Worm (Caenorhabditis elegans) whole organism, midembryonic: ENCODE data around the gene nhr-181.

Experiments
- T22C8.4 ChIP-seq: fragments of 200-800 bp; sonication (Bioruptor generic); IDR thresholded peaks from 2 replicates; pipeline ENCODE4 v1.3.6; 2022; ENCODE audit warnings: missing genetic modification characterization, missing compliant biosample characterization
- cog-1 ChIP-seq: sonication (generic microtip); optimal IDR thresholded peaks from 2 replicates; lab custom pipeline; 2016; ENCODE audit warnings: missing genetic modification characterization, missing compliant biosample characterization
- flt-1 ChIP-seq: fragments of 200-800 bp; sonication (Bioruptor generic); IDR thresholded peaks from 2 replicates; pipeline ENCODE4 v1.3.6; 2022; ENCODE audit warnings: missing genetic modification characterization, missing compliant biosample characterization
- klf-2 ChIP-seq: fragments of 200-800 bp; sonication (Bioruptor generic); conservative IDR thresholded peaks from 2 replicates; pipeline ENCODE4 v1.3.6; 2022; ENCODE audit warnings: missing genetic modification reagents, missing genetic modification characterization, missing compliant biosample characterization
- med-1 ChIP-seq: sonication (generic microtip); optimal IDR thresholded peaks from 2 replicates; lab custom pipeline; 2017; ENCODE audit warnings: missing genetic modification characterization, mild to moderate bottlenecking, missing compliant biosample characterization, antibody characterized with exemption, missing genetic modification reagents; ENCODE audit not compliant: insufficient read depth
- ref-1 ChIP-seq: fragments of 200-800 bp; sonication (Bioruptor generic); conservative IDR thresholded peaks from 2 replicates; pipeline ENCODE4 v1.3.6; 2022; ENCODE audit warnings: missing genetic modification reagents, missing genetic modification characterization, missing compliant biosample characterization
- tab-1 ChIP-seq: fragments of 200-800 bp; sonication (Bioruptor generic); IDR thresholded peaks from 2 replicates; pipeline ENCODE4 v1.3.6; 2022; ENCODE audit warnings: missing genetic modification characterization, missing compliant biosample characterization
- ztf-23 ChIP-seq: fragments of 200-800 bp; sonication (Bioruptor generic); IDR thresholded peaks from 2 replicates; pipeline ENCODE4 v1.3.6; 2022; ENCODE audit warnings: missing genetic modification reagents, missing genetic modification characterization, missing compliant biosample characterization
- ztf-29 ChIP-seq: fragments of 200-800 bp; sonication (Bioruptor generic); IDR thresholded peaks from 2 replicates; pipeline ENCODE4 v1.3.6; 2022; ENCODE audit warnings: missing genetic modification reagents, missing genetic modification characterization, missing compliant biosample characterization

The nhr-181 gene

DNA sequence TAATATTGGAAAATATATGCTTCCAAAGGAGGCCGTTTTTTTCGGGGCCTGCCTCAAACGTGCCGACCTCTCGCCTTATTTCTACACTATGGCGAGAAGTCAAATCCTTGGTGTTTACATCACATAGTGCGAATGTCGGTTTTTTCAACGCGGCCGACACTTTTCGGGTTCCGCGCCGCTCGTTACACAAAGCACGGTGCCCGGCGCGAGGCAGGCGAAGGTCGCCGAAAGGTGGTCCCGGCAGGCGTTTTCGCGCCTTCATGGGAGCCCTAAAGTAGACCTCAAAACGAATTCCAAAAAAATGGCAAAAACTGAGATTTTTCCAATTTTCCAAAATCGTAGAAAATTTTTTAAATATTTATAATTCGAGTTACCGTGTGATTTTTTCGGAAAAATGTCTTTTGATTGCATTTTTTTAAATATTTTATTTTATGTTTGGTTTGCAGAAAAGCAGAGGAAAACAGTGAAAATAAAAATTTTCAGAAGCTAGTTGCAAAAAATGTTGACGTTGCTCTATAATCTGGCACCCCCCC, 30.8 kb downstream of the nhr-181 start, which contains the start of gene T05B4.12:
TSS of gene T05B4.12 (minus strand) at position 483 of the 533 bp plus-strand sequence.
- no peak for TF ChIP-seq cog-1 (tag; lab: Kevin White, UChicago)
- TF ChIP-seq ref-1 (GFP tag; lab: Robert Waterston, UW) = no peak
- TF ChIP-seq tab-1 (GFP tag; lab: Robert Waterston, UW) = no peak
- TF ChIP-seq ztf-23 (GFP tag; lab: Robert Waterston, UW) = no peak

DNA sequence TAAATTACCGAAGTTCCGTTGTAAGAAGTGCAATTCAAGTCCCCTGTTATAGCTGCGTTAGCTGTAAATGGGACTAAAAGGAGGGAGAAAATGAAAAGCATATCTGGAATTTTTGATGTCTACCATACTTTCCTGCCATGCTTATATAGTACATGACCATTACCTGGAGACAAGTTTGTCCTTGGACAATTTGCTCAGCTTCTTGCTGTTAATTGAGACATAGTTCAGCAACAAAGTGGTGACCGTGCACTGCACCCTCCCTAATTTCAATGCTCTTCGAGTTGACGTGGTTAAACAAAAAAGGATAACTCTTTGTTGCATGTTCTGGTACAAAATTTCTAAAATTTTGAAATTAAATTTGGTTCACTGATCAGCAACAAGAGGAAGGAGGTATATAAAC, 32.6 kb downstream of the nhr-181 start, which contains the start of gene T05B4.13:
TSS of gene T05B4.13 (minus strand) at position 101 of the 400 bp plus-strand sequence.
- no peak for TF ChIP-seq ztf-23 (GFP tag; lab: Robert Waterston, UW)
- no peak for TF ChIP-seq flt-1
- no peak for TF ChIP-seq med-1 (GFP tag; lab: Kevin White, UChicago)
- TF ChIP-seq klf-2 (GFP tag; lab: Robert Waterston, UW) = no peak
- TF ChIP-seq ztf-29 (GFP tag; lab: Robert Waterston, UW) = no peak
- no peak for TF ChIP-seq T22C8.4 (GFP tag; lab: Robert Waterston, UW)
- no peak for TF ChIP-seq ref-1 (GFP tag; lab: Robert Waterston, UW)
- TF ChIP-seq tab-1 (GFP tag; lab: Robert Waterston, UW) = no peak
- TF ChIP-seq cog-1 (tag; lab: Kevin White, UChicago) = no peak

DNA sequence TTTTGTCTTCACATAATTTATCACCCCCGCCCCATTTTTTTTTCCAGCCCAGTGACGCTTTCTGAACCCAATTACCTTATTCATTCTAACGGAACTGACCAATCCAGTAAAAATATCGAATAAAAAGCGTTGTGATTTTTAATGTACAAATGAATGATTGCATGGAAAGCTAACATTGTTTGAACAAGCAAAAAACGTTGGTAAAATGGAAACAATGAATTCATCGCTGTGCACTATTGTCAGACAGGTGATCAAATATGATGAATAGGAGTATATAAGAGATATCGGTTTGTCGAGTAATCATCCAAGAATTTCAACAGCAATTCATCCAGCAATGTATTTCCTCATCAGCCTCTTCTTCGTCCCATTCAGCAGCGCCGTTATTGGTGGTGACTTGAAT, 34.8 kb downstream of the nhr-181 start, which contains the start of gene phat-4:
TSS of gene phat-4 (plus strand) at position 301 of the 400 bp plus-strand sequence.
- no peak for TF ChIP-seq flt-1
- TF ChIP-seq ref-1 (GFP tag; lab: Robert Waterston, UW) = no peak
- no peak for TF ChIP-seq med-1 (GFP tag; lab: Kevin White, UChicago)
- no peak for TF ChIP-seq cog-1 (tag; lab: Kevin White, UChicago)
- no peak for TF ChIP-seq ztf-23 (GFP tag; lab: Robert Waterston, UW)
- TF ChIP-seq ztf-29 (GFP tag; lab: Robert Waterston, UW) = no peak
- TF ChIP-seq klf-2 (GFP tag; lab: Robert Waterston, UW) = no peak
- TF ChIP-seq T22C8.4 (GFP tag; lab: Robert Waterston, UW) = no peak
- TF ChIP-seq tab-1 (GFP tag; lab: Robert Waterston, UW) = no peak

DNA sequence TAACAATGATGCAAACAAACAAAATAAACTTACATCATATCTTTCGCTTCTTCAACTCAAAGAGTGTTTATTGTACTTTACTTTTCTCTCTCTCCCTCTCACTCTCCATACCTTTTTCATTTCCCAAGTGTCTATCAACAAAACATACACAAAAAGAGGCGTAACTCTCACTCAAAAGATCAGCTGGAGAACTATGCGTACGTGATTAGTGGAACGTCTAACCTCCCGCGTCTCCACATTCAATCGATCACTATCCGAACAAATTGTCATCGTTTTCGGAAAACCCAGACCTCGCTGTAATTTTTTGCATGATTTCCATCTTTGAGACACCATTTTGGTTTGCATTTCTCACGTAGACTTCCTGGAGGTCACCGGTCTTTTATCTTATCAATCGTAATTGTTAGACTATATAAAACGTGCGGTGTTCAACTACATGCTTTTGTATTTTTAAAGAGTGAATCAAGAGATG, 36.7 kb downstream of the nhr-181 start, which contains the start of gene nhr-57:
TSS of gene nhr-57 (plus strand) at position 419 of the 469 bp plus-strand sequence.
- TF ChIP-seq ztf-29 (GFP tag; lab: Robert Waterston, UW) (no peak), klf-2 (GFP tag; lab: Robert Waterston, UW) (no peak), tab-1 (GFP tag; lab: Robert Waterston, UW) (no peak)

DNA sequence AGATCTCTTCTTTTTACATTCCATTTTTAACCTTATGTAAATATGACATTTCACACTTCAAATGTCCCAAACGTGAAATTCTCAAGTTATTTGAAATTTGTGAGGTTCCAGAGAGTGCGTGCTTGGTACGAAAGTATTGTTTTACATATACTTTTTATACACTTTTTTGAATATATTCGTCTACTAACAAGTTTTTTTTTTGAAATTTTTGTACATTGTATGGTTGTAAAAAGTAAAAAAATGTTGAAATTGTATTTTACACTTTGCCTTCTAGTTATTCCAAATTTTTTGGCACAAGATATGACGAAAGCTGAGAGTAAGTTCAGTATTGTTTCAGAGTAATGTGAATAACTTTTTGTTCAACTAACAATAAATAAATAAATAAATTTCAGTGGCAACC, 39.9 kb downstream of the nhr-181 start, which contains the start of gene lgc-1:
TSS of gene lgc-1 (plus strand) at position 301 of the 400 bp plus-strand sequence.
- no peak for TF ChIP-seq klf-2 (GFP tag; lab: Robert Waterston, UW)
- no peak for TF ChIP-seq T22C8.4 (GFP tag; lab: Robert Waterston, UW)
- TF ChIP-seq ref-1 (GFP tag; lab: Robert Waterston, UW) = no peak
- TF ChIP-seq cog-1 (tag; lab: Kevin White, UChicago) = no peak
- no peak for TF ChIP-seq med-1 (GFP tag; lab: Kevin White, UChicago)
- TF ChIP-seq ztf-29 (GFP tag; lab: Robert Waterston, UW) = no peak
- TF ChIP-seq ztf-23 (GFP tag; lab: Robert Waterston, UW) = no peak
- TF ChIP-seq tab-1 (GFP tag; lab: Robert Waterston, UW) = no peak
- no peak for TF ChIP-seq flt-1

DNA sequence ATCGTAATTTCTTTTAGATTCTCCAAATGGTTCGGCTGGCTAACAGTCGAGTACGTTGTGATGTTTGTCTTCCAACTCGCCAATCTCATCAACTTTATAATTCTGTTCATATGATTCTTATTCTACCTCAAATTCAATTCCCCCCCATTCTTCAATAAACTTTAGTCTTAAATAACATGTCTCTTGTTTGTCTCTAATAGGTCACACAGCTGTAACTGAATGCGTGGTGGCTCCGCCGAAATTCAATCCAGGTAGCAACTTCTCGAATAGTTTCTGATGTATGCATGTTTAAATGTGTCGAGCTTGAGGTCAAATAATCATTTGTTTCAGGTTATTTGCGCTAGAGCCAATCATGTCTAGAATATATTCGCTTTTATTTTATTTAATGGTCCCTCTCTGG, 43.8 kb downstream of the nhr-181 start, which contains the start of gene lgc-29:
TSS of gene lgc-29 (plus strand) at position 301 of the 400 bp plus-strand sequence.
- TF ChIP-seq cog-1 (tag; lab: Kevin White, UChicago) (no peak), ztf-29 (GFP tag; lab: Robert Waterston, UW) (no peak), flt-1 (no peak), T22C8.4 (GFP tag; lab: Robert Waterston, UW) (no peak), ztf-23 (GFP tag; lab: Robert Waterston, UW) (no peak), tab-1 (GFP tag; lab: Robert Waterston, UW) (no peak), ref-1 (GFP tag; lab: Robert Waterston, UW) (no peak), med-1 (GFP tag; lab: Kevin White, UChicago) (no peak), klf-2 (GFP tag; lab: Robert Waterston, UW) (no peak)

DNA sequence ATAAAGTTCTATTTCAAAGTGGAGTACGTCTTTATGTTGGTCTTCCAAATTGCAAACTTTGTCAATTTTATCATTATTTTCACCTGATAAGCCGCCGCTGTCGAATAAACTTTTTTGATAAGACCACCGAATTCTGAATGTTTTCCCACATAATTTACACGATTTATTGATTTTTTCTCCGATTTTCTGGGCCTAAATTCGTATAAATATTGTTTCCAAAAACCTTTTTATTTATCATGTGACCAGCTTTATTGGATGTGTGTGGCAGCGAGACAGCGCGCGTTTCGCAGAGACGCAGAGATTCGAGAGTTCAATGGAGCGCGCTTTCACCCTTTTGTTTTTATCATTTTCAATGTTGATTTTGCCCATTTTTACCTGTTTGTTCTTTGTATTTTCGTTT, 48.2 kb downstream of the nhr-181 start:
- no peak for TF ChIP-seq klf-2 (GFP tag; lab: Robert Waterston, UW)
- no peak for TF ChIP-seq ztf-29 (GFP tag; lab: Robert Waterston, UW)
- no peak for TF ChIP-seq T22C8.4 (GFP tag; lab: Robert Waterston, UW)
- no peak for TF ChIP-seq med-1 (GFP tag; lab: Kevin White, UChicago)
- TF ChIP-seq tab-1 (GFP tag; lab: Robert Waterston, UW) = no peak
- no peak for TF ChIP-seq ztf-23 (GFP tag; lab: Robert Waterston, UW)
- TF ChIP-seq flt-1 = no peak
- TF ChIP-seq ref-1 (GFP tag; lab: Robert Waterston, UW) = no peak
- TF ChIP-seq cog-1 (tag; lab: Kevin White, UChicago) = no peak

DNA sequence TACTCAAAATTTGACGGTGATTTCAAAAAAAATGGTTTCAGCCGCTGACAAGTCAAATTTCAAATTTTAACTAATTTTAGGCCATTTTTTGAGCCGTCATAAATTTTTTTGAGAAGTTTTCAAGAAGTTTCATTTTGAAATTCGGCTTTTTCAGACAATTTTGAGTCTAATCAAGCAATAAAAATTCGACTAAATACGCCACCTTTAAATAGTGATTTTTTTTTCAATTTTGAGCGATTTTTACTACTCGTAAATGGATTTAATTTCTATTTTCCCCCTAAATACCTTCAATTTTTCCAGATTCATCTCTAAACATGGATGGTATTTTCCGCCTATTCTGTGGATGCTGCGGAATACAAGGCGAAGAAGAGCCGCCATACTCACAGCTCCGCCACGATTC, 49.4 kb downstream of the nhr-181 start, which contains the start of gene Y45G5AL.1:
TSS of gene Y45G5AL.1 (plus strand) at position 301 of the 400 bp plus-strand sequence.
- no peak for TF ChIP-seq ref-1 (GFP tag; lab: Robert Waterston, UW)
- no peak for TF ChIP-seq ztf-23 (GFP tag; lab: Robert Waterston, UW)
- TF ChIP-seq med-1 (GFP tag; lab: Kevin White, UChicago) = no peak
- TF ChIP-seq klf-2 (GFP tag; lab: Robert Waterston, UW) = no peak
- TF ChIP-seq flt-1 = no peak
- no peak for TF ChIP-seq tab-1 (GFP tag; lab: Robert Waterston, UW)
- no peak for TF ChIP-seq T22C8.4 (GFP tag; lab: Robert Waterston, UW)
- no peak for TF ChIP-seq ztf-29 (GFP tag; lab: Robert Waterston, UW)
- no peak for TF ChIP-seq cog-1 (tag; lab: Kevin White, UChicago)
